Fruit fly (Drosophila melanogaster): ENCODE data around the gene Spn77Bc.

The Spn77Bc gene

DNA sequence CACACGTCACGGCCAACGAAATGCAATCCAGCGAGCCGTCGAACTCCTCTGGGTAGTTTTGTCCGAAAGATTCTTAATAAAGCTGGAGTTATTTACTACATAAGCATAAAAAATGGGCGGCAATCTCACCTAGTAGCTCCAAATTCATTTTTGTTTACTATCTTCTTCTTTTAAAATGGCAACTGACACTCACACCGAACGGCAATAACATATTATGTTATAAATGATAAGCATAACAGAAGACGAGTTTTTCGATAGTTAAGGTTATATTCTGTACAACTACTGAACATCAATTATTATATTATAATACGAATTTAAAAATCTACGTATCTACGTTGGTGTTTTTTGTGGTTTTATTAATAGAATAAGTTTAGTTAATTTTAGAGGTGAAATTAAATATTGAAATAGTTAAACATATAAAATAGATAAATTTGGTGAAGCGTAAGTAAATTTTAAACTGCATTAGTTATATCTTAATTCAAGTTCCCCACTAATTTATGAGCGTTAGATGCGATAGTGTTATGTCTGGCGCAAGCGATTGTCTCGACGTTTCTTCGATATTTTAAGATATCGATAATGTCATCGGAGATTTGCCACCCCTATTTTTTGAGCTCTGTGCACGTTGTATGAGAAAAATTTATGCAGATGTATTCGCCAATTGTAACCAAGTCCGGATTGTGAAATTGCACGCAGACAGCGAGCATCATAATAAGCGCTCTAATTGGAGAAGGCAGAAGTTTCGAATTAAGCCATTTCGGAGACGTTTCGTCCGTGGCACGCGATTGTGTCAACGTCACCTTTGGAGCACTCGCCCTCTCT, 5.5 kb downstream of the Spn77Bc start, which contains the start of the genes Rbbp5 and eRF1 (continued):
- TF ChIP-seq ase (GFP tag; IDR thresholded peaks at IDR 0.05), result peak; percentile 57; the same call in 2 of the 3 replicates
- no peak for TF ChIP-seq CG14667 (GFP tag; IDR thresholded peaks at IDR 0.05)
- no peak for TF ChIP-seq Vsx1 (GFP tag; optimal IDR thresholded peaks at IDR 0.05)
- peak; percentile 84 for TF ChIP-seq CG7963 (GFP tag; IDR thresholded peaks at IDR 0.05; ENCODE audit: partially characterized antibody)
- peak; percentile 86 for TF ChIP-seq Max (GFP tag; optimal IDR thresholded peaks at IDR 0.05)
- no peak for TF ChIP-seq MTF-1 (GFP tag; optimal IDR thresholded peaks at IDR 0.05; ENCODE audit: borderline replicate concordance)
- peak; percentile 66 for TF ChIP-seq Six4 (GFP tag; optimal IDR thresholded peaks at IDR 0.05)
- TF ChIP-seq disco-r (GFP tag; optimal IDR thresholded peaks at IDR 0.05), result no peak
- TF ChIP-seq CG31365 (tag; optimal IDR thresholded peaks at IDR 0.05), result no peak
- TF ChIP-seq mam (GFP tag; optimal IDR thresholded peaks at IDR 0.05), result peak; percentile 81
- peak; percentile 96 for TF ChIP-seq amos (GFP tag; IDR thresholded peaks at IDR 0.05; ENCODE audit: partially characterized antibody)
- peak; percentile 27 for TF ChIP-seq slp2 (GFP tag; optimal IDR thresholded peaks at IDR 0.05)
- peak; percentile 66 for TF ChIP-seq caup (GFP tag; optimal IDR thresholded peaks at IDR 0.05; ENCODE audit: severe bottlenecking)
- peak; percentile 86 for TF ChIP-seq CG14710 (tag; optimal IDR thresholded peaks at IDR 0.05)
- peak; percentile 40 for TF ChIP-seq Ravus (GFP tag; IDR thresholded peaks at IDR 0.05)
- TF ChIP-seq chn (GFP tag; optimal IDR thresholded peaks at IDR 0.05), result peak; percentile 71
- TF ChIP-seq CG8944 (GFP tag; optimal IDR thresholded peaks at IDR 0.05), result peak; percentile 41
- no peak for TF ChIP-seq CG10462 (GFP tag; optimal IDR thresholded peaks at IDR 0.05)
- TF ChIP-seq mirr (GFP tag; optimal IDR thresholded peaks at IDR 0.05), result no peak
- peak; percentile 37 for TF ChIP-seq HmgD (GFP tag; optimal IDR thresholded peaks at IDR 0.05)
- no peak for TF ChIP-seq gsb-n (tag; optimal IDR thresholded peaks at IDR 0.05)
- TF ChIP-seq eve (GFP tag; optimal IDR thresholded peaks at IDR 0.05), result no peak
- no peak for TF ChIP-seq CG2202 (tag; optimal IDR thresholded peaks at IDR 0.05)
- peak; percentile 51 for TF ChIP-seq Dip3 (GFP tag; optimal IDR thresholded peaks at IDR 0.05)
- TF ChIP-seq danr (GFP tag; IDR thresholded peaks at IDR 0.05), result no peak
- TF ChIP-seq CG17361 (GFP tag; IDR thresholded peaks at IDR 0.05), result peak; percentile 86
- peak; percentile 28 for TF ChIP-seq nom (GFP tag; optimal IDR thresholded peaks at IDR 0.05)
- TF ChIP-seq Atf3 (GFP tag; optimal IDR thresholded peaks at IDR 0.05), result peak; percentile 50
- no peak for TF ChIP-seq wek (GFP tag; optimal IDR thresholded peaks at IDR 0.05)
- peak; percentile 92 for TF ChIP-seq Med (GFP tag)
- peak; percentile 71 for TF ChIP-seq Hmr (GFP tag; optimal IDR thresholded peaks at IDR 0.05)
- TF ChIP-seq CG2199 (GFP tag; IDR thresholded peaks at IDR 0.05), result no peak
- TF ChIP-seq CG7271 (tag; optimal IDR thresholded peaks at IDR 0.05), result no peak
- no peak for TF ChIP-seq grn (GFP tag; optimal IDR thresholded peaks at IDR 0.05)
- peak; percentile 19 for TF ChIP-seq CG7928 (GFP tag; optimal IDR thresholded peaks at IDR 0.05)
- peak; percentile 79 for TF ChIP-seq CG9215 (GFP tag; IDR thresholded peaks at IDR 0.05)
- peak; percentile 10 for TF ChIP-seq CG12769 (tag; optimal IDR thresholded peaks at IDR 0.05)
- peak; percentile 47 for TF ChIP-seq Side (GFP tag; optimal IDR thresholded peaks at IDR 0.05)
- TF ChIP-seq CG10147 (GFP tag; optimal IDR thresholded peaks at IDR 0.05), result peak; percentile 69
- no peak for TF ChIP-seq Adf1 (GFP tag; IDR thresholded peaks at IDR 0.05)
- TF ChIP-seq rib (GFP tag; IDR thresholded peaks at IDR 0.05), result no peak
- TF ChIP-seq hb (GFP tag; IDR thresholded peaks at IDR 0.05; ENCODE audit: partially characterized antibody), result peak; percentile 85
- TF ChIP-seq Oaz (GFP tag; IDR thresholded peaks at IDR 0.05), result peak; percentile 69
- TF ChIP-seq lilli (GFP tag; optimal IDR thresholded peaks at IDR 0.05), result peak; percentile 84
- TF ChIP-seq Opbp (GFP tag; IDR thresholded peaks at IDR 0.05; ENCODE audit: partially characterized antibody), result peak; percentile 94
- TF ChIP-seq CG31441 (GFP tag; IDR thresholded peaks at IDR 0.05), result peak; percentile 80; the same call in 1 of the 2 replicates
- TF ChIP-seq GATAe (GFP tag; conservative IDR thresholded peaks at IDR 0.05), result peak; percentile 50; the same call in 1 of the 2 replicates
- peak; percentile 56 for TF ChIP-seq Lhr (GFP tag; optimal IDR thresholded peaks at IDR 0.05)
- TF ChIP-seq ash1 (GFP tag; optimal IDR thresholded peaks at IDR 0.05), result no peak
